Fruit fly (Drosophila melanogaster) whole organism: ENCODE data around the gene CG43338.
A peak's percentile ranks its signal among the peaks of the same experiment; 100 is the strongest.

Experiments
- CG8478 ChIP-seq: fragments of >200 bp; optimal IDR thresholded peaks from 2 replicates; lab custom pipeline; 2018; ENCODE audit warnings: inconsistent platforms
- Dll ChIP-seq: fragments of >200 bp; optimal IDR thresholded peaks from 2 replicates; lab custom pipeline; 2017
- EcR ChIP-seq, 2 experiments: fragments of >200 bp; optimal IDR thresholded peaks; 2 replicates each; lab custom pipeline; 2017; ENCODE audit warnings: missing biosample characterization in 2 of 2, missing genetic modification characterization in 2 of 2, missing genetic modification reagents in 2 of 2
- pan ChIP-seq: fragments of >200 bp; optimal IDR thresholded peaks from 2 replicates; lab custom pipeline; 2017
- psq ChIP-seq: fragments of >200 bp; optimal IDR thresholded peaks from 2 replicates; lab custom pipeline; 2017
- usp ChIP-seq: fragments of >200 bp; optimal IDR thresholded peaks from 2 replicates; lab custom pipeline; 2017; ENCODE audit warnings: missing biosample characterization, missing genetic modification characterization, mixed read lengths

CG43338 gene

dm6 chr2L:18694724-18695105 lies 23.7 kb upstream of the CG43338 start:
- TF ChIP-seq pan (lab: Kevin White, UChicago) (no peak), Dll (no peak), usp (no peak), EcR (GFP tag; optimal IDR thresholded peaks at IDR 0.05; lab: Kevin White, UChicago) (no peak), psq (no peak), CG8478 (no peak)

- TF ChIP-seq CG8478 (no peak), usp (no peak), psq (no peak), pan (lab: Kevin White, UChicago) (peak; percentile 3)
Measured at dm6 chr2L:18693877-18694723, 23.1 kb upstream of the CG43338 start.

- TF ChIP-seq usp (no peak), CG8478 (no peak), psq (no peak), pan (lab: Kevin White, UChicago) (no peak), Dll (no peak), EcR (GFP tag; optimal IDR thresholded peaks at IDR 0.05; lab: Kevin White, UChicago) (no peak)
Measured at dm6 chr2L:18689376-18689775, 18.3 kb upstream of the CG43338 start, which contains the start of gene CG10336. Gene CG10336, plus strand, starts transcription at chr2L:18689528.

- no peak for TF ChIP-seq usp
- TF ChIP-seq CG8478, result no peak
- TF ChIP-seq Dll, result no peak
- no peak for TF ChIP-seq pan (lab: Kevin White, UChicago)
- TF ChIP-seq psq, result no peak
- TF ChIP-seq EcR (GFP tag; optimal IDR thresholded peaks at IDR 0.05; lab: Kevin White, UChicago), result no peak
Measured at dm6 chr2L:18688646-18689296, 17.7 kb upstream of the CG43338 start, which contains the start of gene msl-1. Gene msl-1, minus strand, starts transcription at chr2L:18688800.

dm6 chr2L:18687827-18688226 lies 16.8 kb upstream of the CG43338 start:
- TF ChIP-seq psq (no peak), usp (no peak), pan (lab: Kevin White, UChicago) (no peak), EcR (GFP tag; optimal IDR thresholded peaks at IDR 0.05; lab: Kevin White, UChicago) (no peak), CG8478 (no peak), Dll (no peak)

dm6 chr2L:18681903-18682302 lies 10.9 kb upstream of the CG43338 start, which contains the start of gene tos:
Gene tos, minus strand, starts transcription at chr2L:18682075.
- TF ChIP-seq pan (lab: Kevin White, UChicago), result no peak
- TF ChIP-seq EcR (GFP tag; optimal IDR thresholded peaks at IDR 0.05; lab: Kevin White, UChicago), result no peak
- TF ChIP-seq psq, result no peak
- no peak for TF ChIP-seq usp
- no peak for TF ChIP-seq CG8478
- TF ChIP-seq Dll, result no peak

- no peak for TF ChIP-seq CG8478
- TF ChIP-seq EcR (GFP tag; optimal IDR thresholded peaks at IDR 0.05; lab: Kevin White, UChicago), result no peak
- TF ChIP-seq pan (lab: Kevin White, UChicago), result no peak
- no peak for TF ChIP-seq psq
- TF ChIP-seq Dll, result no peak
- no peak for TF ChIP-seq usp
Measured at dm6 chr2L:18677910-18678639, 7.0 kb upstream of the CG43338 start.

- TF ChIP-seq EcR (GFP tag; optimal IDR thresholded peaks at IDR 0.05; lab: Kevin White, UChicago) (no peak), Dll (no peak), usp (no peak), CG8478 (no peak), psq (no peak), pan (lab: Kevin White, UChicago) (no peak)
Measured at dm6 chr2L:18676948-18677820, 6.1 kb upstream of the CG43338 start, which contains the start of the genes Mst36Fa and CG31751. Gene Mst36Fa, minus strand, starts transcription at chr2L:18676998. Gene CG31751, plus strand, starts transcription at chr2L:18677221.

dm6 chr2L:18674994-18675393 lies 3.9 kb upstream of the CG43338 start, which contains the start of gene Mst36Fb:
Gene Mst36Fb, minus strand, starts transcription at chr2L:18675094.
- TF ChIP-seq Dll (no peak), CG8478 (no peak), EcR (GFP tag; optimal IDR thresholded peaks at IDR 0.05; lab: Kevin White, UChicago) (no peak), usp (no peak), pan (lab: Kevin White, UChicago) (no peak), psq (no peak)

dm6 chr2L:18673185-18673584 lies 2.1 kb upstream of the CG43338 start, which contains the start of gene CG43339:
Gene CG43339, minus strand, starts transcription at chr2L:18673285.
- TF ChIP-seq EcR (GFP tag; optimal IDR thresholded peaks at IDR 0.05; lab: Kevin White, UChicago), result no peak
- TF ChIP-seq Dll, result no peak
- TF ChIP-seq psq, result no peak
- no peak for TF ChIP-seq CG8478
- no peak for TF ChIP-seq usp
- no peak for TF ChIP-seq pan (lab: Kevin White, UChicago)

- TF ChIP-seq pan (lab: Kevin White, UChicago), result peak; percentile 26
- no peak for TF ChIP-seq usp
- no peak for TF ChIP-seq Dll
- no peak for TF ChIP-seq EcR (GFP tag; optimal IDR thresholded peaks at IDR 0.05; lab: Kevin White, UChicago)
- TF ChIP-seq CG8478, result no peak
- TF ChIP-seq psq, result no peak
Measured at dm6 chr2L:18665952-18666606, 5.0 kb downstream of the CG43338 start.
